Worm (Caenorhabditis elegans): ENCODE measurements around the gene mdl-1.

- no peak for TF ChIP-seq W03F9.2 (tag; optimal IDR thresholded peaks at IDR 0.05)
- no peak for TF ChIP-seq him-1 (tag; optimal IDR thresholded peaks at IDR 0.05)
- TF ChIP-seq dao-5 (tag; optimal IDR thresholded peaks at IDR 0.05) = no peak
Measured at ce11 chrX:6745515-6745914, 3.4 kb downstream of the mdl-1 start.
